Worm (Caenorhabditis elegans): Measurements from ENCODE around the gene tag-273.

ce11 chrIV:14466837-14467236 is 38.1 kb downstream of the tag-273 start:
- TF ChIP-seq lin-14 (GFP tag; optimal IDR thresholded peaks at IDR 0.05) (no peak), lin-13 (GFP tag; optimal IDR thresholded peaks at IDR 0.05) (no peak)
